Worm (Caenorhabditis elegans) whole organism, young adult: ENCODE data around the gene C01G10.9.
"Not testable (repeated sequence)": the region's sequence is repeated elsewhere in the genome, so short reads cannot be mapped to it uniquely, and the experiment has no call there.

Source experiments
- B0261.1 ChIP-seq: sonication (generic microtip); optimal IDR thresholded peaks from 2 replicates; lab custom pipeline; 2016; ENCODE audit warnings: mild to moderate bottlenecking, missing genetic modification characterization, moderate library complexity, missing compliant biosample characterization
- B0336.3 ChIP-seq: fragments of 200-800 bp; sonication (Bioruptor generic); IDR thresholded peaks from 2 replicates; pipeline ENCODE4 v1.3.6; 2022; ENCODE audit warnings: missing genetic modification characterization, missing compliant biosample characterization
- F10E7.11 ChIP-seq: sonication (generic microtip); optimal IDR thresholded peaks from 2 replicates; lab custom pipeline; 2017; ENCODE audit warnings: mild to moderate bottlenecking, missing genetic modification characterization, moderate library complexity, missing compliant biosample characterization
- F23B12.7 ChIP-seq: sonication (generic microtip); optimal IDR thresholded peaks from 2 replicates; lab custom pipeline; 2017; ENCODE audit warnings: missing genetic modification characterization, mild to moderate bottlenecking, missing compliant biosample characterization, antibody characterized with exemption, moderate library complexity; ENCODE audit not compliant: insufficient read depth
- F39B2.1 ChIP-seq: fragments of 200-800 bp; sonication (Bioruptor generic); IDR thresholded peaks from 2 replicates; pipeline ENCODE4 v1.3.6; 2022; ENCODE audit warnings: missing genetic modification reagents, missing genetic modification characterization, missing compliant biosample characterization
- K12H6.12 ChIP-seq: fragments of 200-800 bp; sonication (Bioruptor generic); optimal IDR thresholded peaks from 2 replicates; lab custom pipeline; 2018; ENCODE audit warnings: mild to moderate bottlenecking, missing genetic modification characterization, missing compliant biosample characterization
- T07F8.4 ChIP-seq: sonication (generic microtip); optimal IDR thresholded peaks from 2 replicates; lab custom pipeline; 2016; ENCODE audit warnings: mild to moderate bottlenecking, missing genetic modification characterization, moderate library complexity, missing compliant biosample characterization
- Y53F4B.3 ChIP-seq: fragments of 200-800 bp; sonication (Bioruptor generic); IDR thresholded peaks from 2 replicates; pipeline ENCODE4 v1.3.6; 2022; ENCODE audit warnings: missing genetic modification reagents, missing genetic modification characterization, missing compliant biosample characterization
- Y53G8AR.9 ChIP-seq: fragments of 200-800 bp; sonication (Bioruptor generic); conservative IDR thresholded peaks from 2 replicates; pipeline ENCODE4 v1.3.6; 2022; ENCODE audit warnings: missing genetic modification reagents, missing genetic modification characterization, missing compliant biosample characterization
- Y67H2A.10 ChIP-seq: fragments of 200-800 bp; sonication (Bioruptor generic); conservative IDR thresholded peaks from 2 replicates; pipeline ENCODE4 v1.3.6; 2022; ENCODE audit warnings: missing genetic modification reagents, missing genetic modification characterization, missing compliant biosample characterization
- Y95B8A.8 ChIP-seq: fragments of 200-800 bp; sonication (Bioruptor generic); IDR thresholded peaks from 2 replicates; pipeline ENCODE4 v1.3.6; 2022; ENCODE audit warnings: missing genetic modification reagents, missing genetic modification characterization, missing compliant biosample characterization
- ZK185.1 ChIP-seq: sonication (generic microtip); optimal IDR thresholded peaks from 2 replicates; lab custom pipeline; 2016; ENCODE audit warnings: mild to moderate bottlenecking, missing genetic modification characterization, missing compliant biosample characterization; ENCODE audit not compliant: poor library complexity, severe bottlenecking
- akir-1 ChIP-seq: fragments of 200-800 bp; sonication (Bioruptor generic); optimal IDR thresholded peaks from 2 replicates; lab custom pipeline; 2018; ENCODE audit warnings: mild to moderate bottlenecking, missing genetic modification characterization, moderate library complexity, missing compliant biosample characterization
- atf-7 ChIP-seq: sonication (generic microtip); optimal IDR thresholded peaks from 2 replicates; lab custom pipeline; 2017; ENCODE audit warnings: mild to moderate bottlenecking, missing genetic modification characterization, missing compliant biosample characterization
- athp-1 ChIP-seq: sonication (generic microtip); optimal IDR thresholded peaks from 2 replicates; lab custom pipeline; 2017; ENCODE audit warnings: mild to moderate bottlenecking, missing genetic modification characterization, missing compliant biosample characterization
- attf-6 ChIP-seq: fragments of 200-800 bp; sonication (Bioruptor generic); IDR thresholded peaks from 2 replicates; pipeline ENCODE4 v1.3.6; 2022; ENCODE audit warnings: missing genetic modification reagents, missing genetic modification characterization, missing compliant biosample characterization
- bed-2 ChIP-seq: fragments of 200-800 bp; sonication (Bioruptor generic); IDR thresholded peaks from 2 replicates; pipeline ENCODE4 v1.3.6; 2022; ENCODE audit warnings: missing genetic modification reagents, missing genetic modification characterization, missing compliant biosample characterization
- ceh-40 ChIP-seq: fragments of 200-800 bp; sonication (Bioruptor generic); IDR thresholded peaks from 2 replicates; pipeline ENCODE4 v1.3.6; 2022; ENCODE audit warnings: missing genetic modification characterization, missing compliant biosample characterization
- ceh-58 ChIP-seq: fragments of 200-800 bp; sonication (Bioruptor generic); IDR thresholded peaks from 2 replicates; pipeline ENCODE4 v1.3.6; 2022; ENCODE audit warnings: missing genetic modification characterization, missing compliant biosample characterization
- ceh-79 ChIP-seq: sonication (generic microtip); optimal IDR thresholded peaks from 2 replicates; lab custom pipeline; 2017; ENCODE audit warnings: mild to moderate bottlenecking, missing genetic modification characterization, missing compliant biosample characterization
- ceh-91 ChIP-seq: fragments of 200-800 bp; sonication (Bioruptor generic); IDR thresholded peaks from 2 replicates; pipeline ENCODE4 v1.3.6; 2022; ENCODE audit warnings: missing genetic modification reagents, missing genetic modification characterization, missing compliant biosample characterization
- die-1 ChIP-seq: sonication (generic microtip); optimal IDR thresholded peaks from 2 replicates; lab custom pipeline; 2016; ENCODE audit warnings: missing genotype, mild to moderate bottlenecking, missing genetic modification characterization, missing compliant biosample characterization
- egl-18 ChIP-seq: fragments of 200-800 bp; sonication (Bioruptor generic); IDR thresholded peaks from 2 replicates; pipeline ENCODE4 v1.3.6; 2022; ENCODE audit warnings: missing genetic modification reagents, missing genetic modification characterization, missing compliant biosample characterization
- egrh-3 ChIP-seq: fragments of 200-800 bp; sonication (Bioruptor generic); IDR thresholded peaks from 2 replicates; pipeline ENCODE4 v1.3.6; 2022; ENCODE audit warnings: missing genetic modification reagents, missing genetic modification characterization, missing compliant biosample characterization
- ekl-4 ChIP-seq: fragments of 200-800 bp; sonication (Bioruptor generic); IDR thresholded peaks from 2 replicates; pipeline ENCODE4 v1.3.6; 2022; ENCODE audit warnings: missing genetic modification reagents, missing genetic modification characterization, missing compliant biosample characterization
- hlh-12 ChIP-seq: sonication (generic microtip); optimal IDR thresholded peaks from 2 replicates; lab custom pipeline; 2016; ENCODE audit warnings: missing genetic modification characterization, missing compliant biosample characterization
- hmg-1.2 ChIP-seq: fragments of 200-800 bp; sonication (Bioruptor generic); IDR thresholded peaks from 2 replicates; pipeline ENCODE4 v1.3.6; 2022; ENCODE audit warnings: missing genetic modification reagents, missing genetic modification characterization, missing compliant biosample characterization
- hmg-20 ChIP-seq: fragments of 200-800 bp; sonication (Bioruptor generic); IDR thresholded peaks from 2 replicates; pipeline ENCODE4 v1.3.6; 2022; ENCODE audit warnings: missing genetic modification reagents, missing genetic modification characterization, missing compliant biosample characterization
- hrde-1 ChIP-seq: sonication (generic microtip); optimal IDR thresholded peaks from 2 replicates; lab custom pipeline; 2016; ENCODE audit warnings: missing genetic modification characterization, mild to moderate bottlenecking, missing compliant biosample characterization, moderate library complexity, missing genotype, missing genetic modification reagents, borderline replicate concordance
- lag-1 ChIP-seq: fragments of 200-800 bp; sonication (Bioruptor generic); IDR thresholded peaks from 2 replicates; pipeline ENCODE4 v1.3.6; 2022; ENCODE audit warnings: missing genetic modification reagents, missing genetic modification characterization, missing compliant biosample characterization
- lin-54 ChIP-seq: fragments of 200-800 bp; sonication (Bioruptor generic); optimal IDR thresholded peaks from 2 replicates; lab custom pipeline; 2018; ENCODE audit warnings: mild to moderate bottlenecking, missing genetic modification characterization, missing compliant biosample characterization
- madf-6 ChIP-seq: fragments of 200-800 bp; sonication (Bioruptor generic); IDR thresholded peaks from 2 replicates; pipeline ENCODE4 v1.3.6; 2022; ENCODE audit warnings: missing genetic modification reagents, missing genetic modification characterization, missing compliant biosample characterization
- mcd-1 ChIP-seq: fragments of 200-800 bp; sonication (Bioruptor generic); IDR thresholded peaks from 2 replicates; pipeline ENCODE4 v1.3.6; 2022; ENCODE audit warnings: missing genetic modification reagents, missing genetic modification characterization, missing compliant biosample characterization
- mes-4 ChIP-seq: sonication (generic microtip); optimal IDR thresholded peaks from 2 replicates; lab custom pipeline; 2016; ENCODE audit warnings: missing genotype, missing genetic modification characterization, missing compliant biosample characterization
- nfya-1 ChIP-seq: sonication (generic microtip); optimal IDR thresholded peaks from 2 replicates; lab custom pipeline; 2017; ENCODE audit warnings: antibody characterized with exemption, missing compliant biosample characterization, missing genetic modification characterization, borderline replicate concordance; ENCODE audit not compliant: insufficient read depth
- nhr-179 ChIP-seq: sonication (generic microtip); optimal IDR thresholded peaks from 2 replicates; lab custom pipeline; 2016; ENCODE audit warnings: mild to moderate bottlenecking, missing genetic modification characterization, missing compliant biosample characterization
- nhr-27 ChIP-seq: fragments of 200-800 bp; sonication (Bioruptor generic); optimal IDR thresholded peaks from 2 replicates; lab custom pipeline; 2018; ENCODE audit warnings: mild to moderate bottlenecking, missing genetic modification characterization, moderate library complexity, missing compliant biosample characterization
- nhr-80 ChIP-seq: sonication (generic microtip); optimal IDR thresholded peaks from 2 replicates; lab custom pipeline; 2016; ENCODE audit warnings: missing genetic modification characterization, missing compliant biosample characterization
- snpc-3.4 ChIP-seq: sonication (generic microtip); optimal IDR thresholded peaks from 2 replicates; lab custom pipeline; 2017; ENCODE audit warnings: missing genetic modification characterization, mild to moderate bottlenecking, missing compliant biosample characterization, antibody characterized with exemption, moderate library complexity, missing genotype, missing genetic modification reagents
- tlf-1 ChIP-seq: fragments of 200-800 bp; sonication (Bioruptor generic); optimal IDR thresholded peaks from 2 replicates; lab custom pipeline; 2018; ENCODE audit warnings: mild to moderate bottlenecking, missing genetic modification characterization, missing compliant biosample characterization
- unc-130 ChIP-seq: sonication (generic microtip); optimal IDR thresholded peaks from 2 replicates; lab custom pipeline; 2016; ENCODE audit warnings: missing genetic modification reagents, missing genetic modification characterization, missing compliant biosample characterization
- zfh-2 ChIP-seq: fragments of 200-800 bp; sonication (Bioruptor generic); conservative IDR thresholded peaks from 2 replicates; pipeline ENCODE4 v1.3.6; 2022; ENCODE audit warnings: missing genetic modification reagents, missing genetic modification characterization, missing compliant biosample characterization
- ztf-18 ChIP-seq: sonication (generic microtip); optimal IDR thresholded peaks from 2 replicates; lab custom pipeline; 2016; ENCODE audit warnings: missing genotype, mild to moderate bottlenecking, missing genetic modification characterization, missing compliant biosample characterization
- ztf-22 ChIP-seq: fragments of 200-800 bp; sonication (Bioruptor generic); optimal IDR thresholded peaks from 2 replicates; lab custom pipeline; 2018; ENCODE audit warnings: mild to moderate bottlenecking, missing genetic modification characterization, moderate library complexity, missing compliant biosample characterization
- ztf-3 ChIP-seq: fragments of 200-800 bp; sonication (Bioruptor generic); optimal IDR thresholded peaks from 2 replicates; lab custom pipeline; 2018; ENCODE audit warnings: mild to moderate bottlenecking, missing genetic modification characterization, missing compliant biosample characterization

C01G10.9 gene

DNA sequence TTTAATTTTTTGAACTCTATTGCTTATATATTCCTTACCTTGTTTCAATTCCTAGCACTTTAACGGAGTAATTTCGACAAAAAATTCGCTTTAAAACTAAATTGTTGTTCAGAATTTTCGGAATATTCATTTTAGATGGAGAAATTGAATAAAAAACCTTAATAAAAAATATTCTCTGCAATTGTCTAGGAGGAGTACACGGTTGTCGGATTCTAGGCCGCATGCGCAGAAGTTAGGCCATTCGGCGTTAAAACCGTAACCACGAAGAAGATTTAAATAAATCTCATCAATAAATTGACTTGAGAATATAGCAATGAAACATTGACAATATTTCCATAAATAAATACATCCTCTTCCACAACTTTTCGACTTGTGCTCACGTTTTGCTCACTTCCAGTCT, at the start of gene C01G10.9, which contains the start of gene C01G10.10 (continued):
- TF ChIP-seq B0336.3 (GFP tag; lab: Robert Waterston, UW) (no peak), ceh-79 (tag; lab: Kevin White, UChicago) (no peak), ceh-91 (GFP tag; lab: Robert Waterston, UW) (no peak), madf-6 (GFP tag; lab: Robert Waterston, UW) (peak; percentile 54), ztf-22 (GFP tag; lab: Kevin White, UChicago) (no peak), bed-2 (GFP tag; lab: Robert Waterston, UW) (0 out of 2 replicates have a peak, but pooled peaks have one; percentile 42), akir-1 (GFP tag; lab: Kevin White, UChicago) (no peak), F39B2.1 (no peak), atf-7 (tag; lab: Kevin White, UChicago) (no peak), nfya-1 (no peak), zfh-2 (no peak), egrh-3 (GFP tag; lab: Robert Waterston, UW) (no peak), lin-54 (GFP tag; lab: Kevin White, UChicago) (peak; percentile 50), hrde-1 (no peak), snpc-3.4 (tag; lab: Kevin White, UChicago) (peak; percentile 18), Y95B8A.8 (GFP tag; lab: Robert Waterston, UW) (no peak), ceh-40 (GFP tag; lab: Robert Waterston, UW) (no peak), B0261.1 (no peak), athp-1 (tag; lab: Kevin White, UChicago) (no peak), nhr-80 (tag; lab: Kevin White, UChicago) (no peak), mes-4 (no peak), Y67H2A.10 (GFP tag; lab: Robert Waterston, UW) (no peak), ekl-4 (GFP tag; lab: Robert Waterston, UW) (no peak), egl-18 (GFP tag; lab: Robert Waterston, UW) (no peak), hmg-20 (GFP tag; lab: Robert Waterston, UW) (no peak), Y53F4B.3 (GFP tag; lab: Robert Waterston, UW) (no peak), ZK185.1 (tag; lab: Kevin White, UChicago) (peak; percentile 76), hlh-12 (no peak)

DNA sequence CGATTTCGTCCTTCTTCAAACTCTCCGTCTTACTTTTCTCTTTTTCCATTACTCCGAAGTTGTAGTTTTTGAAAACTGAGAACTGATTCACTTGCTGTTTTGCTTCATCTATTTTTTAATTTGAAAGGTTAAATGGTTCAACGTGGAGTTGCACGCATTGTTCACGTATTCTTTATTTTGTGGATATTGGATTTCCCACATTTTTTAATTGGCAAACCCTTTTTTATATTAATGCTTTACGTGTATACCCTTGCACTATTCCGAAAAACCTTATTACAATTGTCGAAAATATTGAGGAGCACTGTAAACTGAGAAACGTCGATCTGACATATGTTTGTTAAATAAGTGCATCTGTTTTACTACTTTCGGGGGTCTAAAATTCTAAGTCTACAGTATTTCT, 45.6 kb upstream of the C01G10.9 start, which contains the start of gene melo-3:
TSS of gene melo-3 (minus strand) at position 101 of the 400 bp plus-strand sequence.
- not testable (repeated sequence) for TF ChIP-seq F10E7.11; ceh-40 (GFP tag; lab: Robert Waterston, UW); ceh-58

DNA sequence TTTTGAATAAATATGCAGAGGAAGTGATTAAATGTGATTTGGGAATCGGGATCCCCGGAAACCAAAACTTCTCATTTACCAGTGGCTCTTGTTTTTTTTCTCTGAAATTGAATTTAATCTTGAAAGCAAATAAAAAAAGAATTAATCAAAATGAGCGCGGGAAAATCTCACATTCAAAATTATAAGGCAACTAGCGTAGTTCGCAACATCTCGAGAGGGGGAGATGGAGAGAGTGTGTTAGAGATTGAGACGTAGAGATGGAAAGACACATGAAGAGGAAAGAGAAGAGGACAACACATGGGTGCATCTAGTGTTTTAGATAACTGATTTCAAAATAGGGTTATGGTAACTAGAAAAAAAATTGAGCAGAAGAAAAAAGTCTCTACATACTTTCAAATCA, 34.2 kb upstream of the C01G10.9 start, which contains the start of gene sdc-3:
TSS of gene sdc-3 (minus strand) at position 101 of the 400 bp plus-strand sequence.
- no peak for TF ChIP-seq nhr-27 (tag; lab: Kevin White, UChicago)
- peak; percentile 76; the same call in 1 of the 2 replicates for TF ChIP-seq hmg-1.2 (GFP tag; lab: Robert Waterston, UW)

DNA sequence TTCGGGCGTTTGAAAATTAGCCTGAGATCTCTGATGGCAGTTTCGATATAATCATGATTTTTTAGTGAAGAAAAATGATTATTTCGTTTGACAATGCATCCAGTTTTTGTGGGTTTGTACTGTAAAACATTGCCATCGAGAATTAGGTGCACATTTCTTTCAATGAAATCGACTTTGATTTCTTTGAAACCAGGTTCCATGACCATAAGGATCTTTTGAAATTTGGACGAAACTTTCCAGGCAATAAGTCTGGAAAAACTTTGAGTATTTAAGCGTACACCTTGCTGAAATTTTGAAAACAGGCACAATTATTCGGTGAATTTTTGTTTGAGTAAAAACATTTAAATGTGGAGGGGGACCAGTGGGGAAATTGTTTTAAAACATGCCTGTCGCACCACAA, 30.6 kb upstream of the C01G10.9 start:
- no peak for TF ChIP-seq F23B12.7 (tag; lab: Kevin White, UChicago)
- TF ChIP-seq ztf-3: no peak
- no peak for TF ChIP-seq K12H6.12 (tag; lab: Kevin White, UChicago)
- no peak for TF ChIP-seq Y53G8AR.9
- TF ChIP-seq mcd-1 (GFP tag; lab: Robert Waterston, UW): no peak
- no peak for TF ChIP-seq T07F8.4 (tag; lab: Kevin White, UChicago)
- no peak for TF ChIP-seq tlf-1
- TF ChIP-seq hlh-12: no peak
- no peak for TF ChIP-seq hmg-1.2 (GFP tag; lab: Robert Waterston, UW)
- TF ChIP-seq nhr-179: no peak
- no peak for TF ChIP-seq lag-1 (GFP tag; lab: Robert Waterston, UW)
- no peak for TF ChIP-seq ztf-18 (tag; lab: Kevin White, UChicago)
- TF ChIP-seq unc-130 (GFP tag; lab: Kevin White, UChicago): no peak
- TF ChIP-seq attf-6 (GFP tag; lab: Robert Waterston, UW): no peak
- no peak for TF ChIP-seq Y95B8A.8 (GFP tag; lab: Robert Waterston, UW)
- TF ChIP-seq die-1 (tag; lab: Kevin White, UChicago): no peak
